Worm (Caenorhabditis elegans): ENCODE measurements around the gene pmk-3.

DNA sequence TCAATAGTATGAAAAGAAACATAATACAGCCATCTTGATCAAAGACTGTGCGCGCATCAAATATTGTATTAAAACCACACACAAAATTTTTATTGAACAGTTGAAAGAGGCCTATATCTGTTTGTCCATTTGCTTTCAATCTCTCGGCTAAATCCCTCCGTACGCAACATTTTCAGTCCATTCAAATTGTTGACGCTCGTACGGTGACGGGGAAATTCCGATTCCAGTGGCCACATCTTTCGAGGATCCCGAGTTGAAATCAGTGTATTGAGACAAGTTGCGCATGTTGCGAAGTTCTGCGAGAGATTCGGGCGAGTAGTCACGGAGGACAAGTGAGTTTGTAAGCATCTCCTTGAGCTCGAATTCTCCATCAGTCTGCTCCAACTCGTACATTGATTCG lies 25.5 kb downstream of the pmk-3 start:
- TF ChIP-seq unc-39 (tag; optimal IDR thresholded peaks at IDR 0.05): no peak
- no peak for TF ChIP-seq aly-2 (tag; optimal IDR thresholded peaks at IDR 0.05)
- TF ChIP-seq snpc-4 (tag; optimal IDR thresholded peaks at IDR 0.05): no peak
- no peak for TF ChIP-seq ztf-11 (tag; optimal IDR thresholded peaks at IDR 0.05)
- no peak for TF ChIP-seq nhr-23 (tag; optimal IDR thresholded peaks at IDR 0.05)
- no peak for TF ChIP-seq lin-39 (tag; optimal IDR thresholded peaks at IDR 0.05)
- TF ChIP-seq nhr-28 (tag; optimal IDR thresholded peaks at IDR 0.05): no peak
- no peak for TF ChIP-seq nhr-237 (tag; optimal IDR thresholded peaks at IDR 0.05)
- no peak for TF ChIP-seq lsy-12 (tag; optimal IDR thresholded peaks at IDR 0.05)
- no peak for TF ChIP-seq mdl-1 (tag; optimal IDR thresholded peaks at IDR 0.05)

All from whole organism, L3 larva.